Worm (Caenorhabditis elegans) whole organism, young adult: Measurements from ENCODE around the gene K06H7.8.

Experiments used
- K11D2.4 ChIP-seq: fragments of 200-800 bp; sonication (Bioruptor generic); IDR thresholded peaks from 2 replicates; pipeline ENCODE4 v1.3.6; 2022; ENCODE audit warnings: missing genetic modification reagents, missing genetic modification characterization, missing compliant biosample characterization
- Y67H2A.10 ChIP-seq: fragments of 200-800 bp; sonication (Bioruptor generic); conservative IDR thresholded peaks from 2 replicates; pipeline ENCODE4 v1.3.6; 2022; ENCODE audit warnings: missing genetic modification reagents, missing genetic modification characterization, missing compliant biosample characterization
- Y79H2A.3 ChIP-seq: fragments of 200-800 bp; sonication (Bioruptor generic); conservative IDR thresholded peaks from 2 replicates; pipeline ENCODE4 v1.3.6; 2022; ENCODE audit warnings: missing genetic modification reagents, missing genetic modification characterization, missing compliant biosample characterization
- ceh-27 ChIP-seq: fragments of 200-800 bp; sonication (Bioruptor generic); optimal IDR thresholded peaks from 2 replicates; lab custom pipeline; 2018; ENCODE audit warnings: mild to moderate bottlenecking, missing genetic modification characterization, moderate library complexity, missing compliant biosample characterization
- dpl-1 ChIP-seq: fragments of 150-350 bp; optimal IDR thresholded peaks from 2 replicates; lab custom pipeline; 2014; ENCODE audit warnings: missing biosample characterization, missing genetic modification reagents, missing genetic modification characterization
- lin-35 ChIP-seq, 3 experiments: fragments of 150-350 bp in 2 of 3; sonication (generic microtip) in 1 of 3; optimal IDR thresholded peaks; 2 replicates each; lab custom pipeline; 2014 to 2018; ENCODE audit warnings: missing biosample characterization in 3 of 3, missing genetic modification characterization in 3 of 3, missing genetic modification reagents in 3 of 3
- lin-40 ChIP-seq: sonication (generic microtip); optimal IDR thresholded peaks from 2 replicates; lab custom pipeline; 2016; ENCODE audit warnings: missing genetic modification characterization, mild to moderate bottlenecking, missing compliant biosample characterization, missing genotype, missing genetic modification reagents
- lin-54 ChIP-seq: fragments of 200-800 bp; sonication (Bioruptor generic); optimal IDR thresholded peaks from 2 replicates; lab custom pipeline; 2018; ENCODE audit warnings: mild to moderate bottlenecking, missing genetic modification characterization, missing compliant biosample characterization
- nhr-179 ChIP-seq: sonication (generic microtip); optimal IDR thresholded peaks from 2 replicates; lab custom pipeline; 2016; ENCODE audit warnings: mild to moderate bottlenecking, missing genetic modification characterization, missing compliant biosample characterization
- sea-2 ChIP-seq: fragments of 200-800 bp; sonication (Bioruptor generic); IDR thresholded peaks from 2 replicates; pipeline ENCODE4 v1.3.6; 2022; ENCODE audit warnings: missing genetic modification characterization, missing compliant biosample characterization
- snpc-3.4 ChIP-seq: sonication (generic microtip); optimal IDR thresholded peaks from 2 replicates; lab custom pipeline; 2017; ENCODE audit warnings: missing genetic modification characterization, mild to moderate bottlenecking, missing compliant biosample characterization, antibody characterized with exemption, moderate library complexity, missing genotype, missing genetic modification reagents
- snpc-4 ChIP-seq, 5 experiments: fragments of 150-350 bp in 1 of 5; sonication (generic microtip) in 4 of 5; optimal IDR thresholded peaks; 2 replicates each; lab custom pipeline; 2014 to 2018; ENCODE audit warnings: missing genetic modification characterization in 5 of 5, missing biosample characterization in 3 of 5, antibody characterized with exemption in 2 of 5, mild to moderate bottlenecking in 2 of 5, missing compliant biosample characterization in 2 of 5, missing genotype in 2 of 5, moderate library complexity in 2 of 5, missing genetic modification reagents in 1 of 5
- unc-130 ChIP-seq: sonication (generic microtip); optimal IDR thresholded peaks from 2 replicates; lab custom pipeline; 2016; ENCODE audit warnings: missing genetic modification reagents, missing genetic modification characterization, missing compliant biosample characterization

DNA sequence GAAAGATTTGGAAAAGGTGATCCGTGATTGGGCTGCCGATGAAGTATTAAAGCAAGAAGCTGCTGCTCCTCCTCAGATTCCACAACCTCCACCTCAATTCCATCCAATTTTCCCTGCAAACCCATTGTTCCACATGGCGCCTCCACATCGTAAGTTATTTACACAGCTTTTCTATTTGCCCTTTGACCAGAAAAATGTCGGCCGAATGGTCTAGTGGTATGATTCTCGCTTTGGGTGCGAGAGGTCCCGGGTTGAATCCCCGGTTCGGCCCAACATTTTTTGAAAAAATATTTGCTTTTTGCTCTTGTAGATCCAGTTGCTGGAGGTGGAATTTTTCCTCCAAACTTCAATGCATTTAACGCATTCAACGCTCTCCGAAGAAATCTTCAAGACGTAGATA is 28.8 kb downstream of the K06H7.8 start:
- TF ChIP-seq nhr-179 (tag; lab: Kevin White, UChicago) (no peak), ceh-27 (no peak), K11D2.4 (GFP tag; lab: Robert Waterston, UW) (no peak), dpl-1 (GFP tag; lab: Kevin White, UChicago) (no peak), lin-54 (no peak), snpc-3.4 (tag; lab: Kevin White, UChicago) (peak; percentile 76), snpc-4 (GFP tag; optimal IDR thresholded peaks at IDR 0.05; lab: Kevin White, UChicago) (peak; percentile 56), snpc-4 (tag; optimal IDR thresholded peaks at IDR 0.05; lab: Kevin White, UChicago) (peak in 3 of 4 experiments; percentile 86 to 88 (median 87)), Y67H2A.10 (GFP tag; lab: Robert Waterston, UW) (no peak), sea-2 (GFP tag; lab: Robert Waterston, UW) (no peak), lin-35 (GFP tag; optimal IDR thresholded peaks at IDR 0.05; lab: Kevin White, UChicago) (no peak), lin-40 (tag; lab: Kevin White, UChicago) (no peak), unc-130 (no peak), Y79H2A.3 (no peak)
